Fruit fly (Drosophila melanogaster) whole organism, embryonic: ENCODE data around the gene Rpn9.

Source experiments
- ATbp ChIP-seq: fragments of 200-800 bp; sonication (Bioruptor generic); optimal IDR thresholded peaks from 2 replicates; lab custom pipeline; 2017; ENCODE audit warnings: missing biosample characterization, mild to moderate bottlenecking, missing genetic modification characterization, missing genetic modification reagents
- Atf-2 ChIP-seq: fragments of 200-800 bp; sonication (Bioruptor generic); optimal IDR thresholded peaks from 2 replicates; lab custom pipeline; 2016; ENCODE audit warnings: missing biosample characterization, missing genetic modification characterization
- CG10321 ChIP-seq: fragments of 200-800 bp; sonication (Bioruptor generic); IDR thresholded peaks from 2 replicates; pipeline ENCODE4 v1.3.6; 2022; ENCODE audit warnings: missing biosample characterization, missing genetic modification characterization
- CG10431 ChIP-seq: fragments of 200-800 bp; sonication (Bioruptor generic); optimal IDR thresholded peaks from 3 replicates; lab custom pipeline; 2018; ENCODE audit warnings: missing biosample characterization, mild to moderate bottlenecking, missing genetic modification characterization
- CG11560 ChIP-seq: fragments of 200-800 bp; sonication (Bioruptor generic); IDR thresholded peaks from 3 replicates; pipeline ENCODE4 v1.3.6; 2022; ENCODE audit warnings: missing biosample characterization, missing genetic modification characterization
- CG12659 ChIP-seq: fragments of 200-800 bp; sonication (Bioruptor generic); optimal IDR thresholded peaks from 3 replicates; lab custom pipeline; 2017; ENCODE audit warnings: mild to moderate bottlenecking, missing biosample characterization, missing genetic modification reagents, missing genetic modification characterization
- CG13123 ChIP-seq: fragments of 200-800 bp; sonication (Bioruptor generic); optimal IDR thresholded peaks from 2 replicates; lab custom pipeline; 2016; ENCODE audit warnings: missing biosample characterization, missing genetic modification characterization
- CG13287 ChIP-seq: fragments of 200-800 bp; sonication (Bioruptor generic); IDR thresholded peaks from 2 replicates; pipeline ENCODE4 v1.3.6; 2022; ENCODE audit warnings: missing biosample characterization, missing genetic modification characterization; ENCODE audit not compliant: partially characterized antibody
- CG1647 ChIP-seq: fragments of 200-800 bp; sonication (Bioruptor generic); optimal IDR thresholded peaks from 3 replicates; lab custom pipeline; 2016; ENCODE audit warnings: missing biosample characterization, missing genetic modification characterization
- CG16813 ChIP-seq: fragments of 200-800 bp; sonication (Bioruptor generic); IDR thresholded peaks from 3 replicates; pipeline ENCODE4 v1.3.6; 2022; ENCODE audit warnings: missing biosample characterization, missing genetic modification characterization; ENCODE audit not compliant: partially characterized antibody
- CG16863 ChIP-seq: fragments of 200-800 bp; sonication (Bioruptor generic); optimal IDR thresholded peaks from 3 replicates; lab custom pipeline; 2016; ENCODE audit warnings: missing biosample characterization, missing genetic modification characterization
- CG3065 ChIP-seq: fragments of 200-800 bp; sonication (Bioruptor generic); optimal IDR thresholded peaks from 2 replicates; lab custom pipeline; 2016; ENCODE audit warnings: missing biosample characterization, missing genetic modification characterization
- CG34422 ChIP-seq: fragments of 200-800 bp; sonication (Bioruptor generic); IDR thresholded peaks from 3 replicates; pipeline ENCODE4 v1.3.6; 2022; ENCODE audit warnings: missing biosample characterization, missing genetic modification characterization
- CG3726 ChIP-seq: fragments of 200-800 bp; sonication (Bioruptor generic); IDR thresholded peaks from 3 replicates; pipeline ENCODE4, ENCODE4 v1.3.6; 2022; ENCODE audit warnings: missing biosample characterization, missing genetic modification characterization
- CG6175 ChIP-seq: fragments of 200-800 bp; sonication (Bioruptor generic); IDR thresholded peaks from 3 replicates; pipeline ENCODE4 v1.3.6; 2022; ENCODE audit warnings: missing biosample characterization, missing genetic modification characterization
- CG8765 ChIP-seq: fragments of 200-800 bp; sonication (Bioruptor generic); IDR thresholded peaks from 2 replicates; pipeline ENCODE4 v1.3.6; 2022; ENCODE audit warnings: missing biosample characterization, missing genetic modification characterization
- CHES-1-like ChIP-seq: fragments of 200-800 bp; sonication (Bioruptor generic); optimal IDR thresholded peaks from 2 replicates; lab custom pipeline; 2016; ENCODE audit warnings: missing biosample characterization, missing genetic modification characterization
- D19B ChIP-seq: fragments of 200-800 bp; sonication (Bioruptor generic); optimal IDR thresholded peaks from 2 replicates; lab custom pipeline; 2017; ENCODE audit warnings: missing biosample characterization, mild to moderate bottlenecking, missing genetic modification characterization
- Dip2 ChIP-seq: fragments of 200-800 bp; sonication (Bioruptor generic); IDR thresholded peaks from 2 replicates; pipeline ENCODE4 v1.3.6; 2022; ENCODE audit warnings: missing biosample characterization, missing genetic modification characterization
- Dp ChIP-seq: fragments of 200-800 bp; sonication (Bioruptor generic); optimal IDR thresholded peaks from 2 replicates; lab custom pipeline; 2018; ENCODE audit warnings: missing biosample characterization, mild to moderate bottlenecking, missing genetic modification characterization, moderate library complexity
- ERR ChIP-seq: fragments of 200-800 bp; sonication (Bioruptor generic); optimal IDR thresholded peaks from 2 replicates; lab custom pipeline; 2016; ENCODE audit warnings: missing biosample characterization, missing genetic modification characterization
- Fer1 ChIP-seq: fragments of 200-800 bp; sonication (Bioruptor generic); optimal IDR thresholded peaks from 2 replicates; lab custom pipeline; 2017; ENCODE audit warnings: missing biosample characterization, mild to moderate bottlenecking, missing genetic modification characterization
- HLH4C ChIP-seq: fragments of 200-800 bp; sonication (Bioruptor generic); IDR thresholded peaks from 3 replicates; pipeline ENCODE4 v1.3.6; 2022; ENCODE audit warnings: missing biosample characterization, missing genetic modification characterization; ENCODE audit not compliant: partially characterized antibody
- Hr39 ChIP-seq: fragments of >200 bp; optimal IDR thresholded peaks from 2 replicates; lab custom pipeline; 2017
- Meics ChIP-seq: fragments of 200-800 bp; sonication (Bioruptor generic); optimal IDR thresholded peaks from 2 replicates; lab custom pipeline; 2017; ENCODE audit warnings: missing biosample characterization, mild to moderate bottlenecking, missing genetic modification characterization
- PHDP ChIP-seq: fragments of 200-800 bp; sonication (Bioruptor generic); optimal IDR thresholded peaks from 3 replicates; lab custom pipeline; 2018; ENCODE audit warnings: missing biosample characterization, mild to moderate bottlenecking, missing genetic modification characterization, moderate library complexity
- Side ChIP-seq: fragments of 200-800 bp; sonication (Bioruptor generic); optimal IDR thresholded peaks from 2 replicates; lab custom pipeline; 2016; ENCODE audit warnings: missing biosample characterization, missing genetic modification characterization
- Six4 ChIP-seq: fragments of 200-800 bp; sonication (Bioruptor generic); optimal IDR thresholded peaks from 2 replicates; lab custom pipeline; 2016; ENCODE audit warnings: missing biosample characterization, missing genetic modification characterization
- ato ChIP-seq: fragments of 200-800 bp; sonication (Bioruptor generic); IDR thresholded peaks from 2 replicates; pipeline ENCODE4 v1.3.6; 2022; ENCODE audit warnings: missing biosample characterization, missing genetic modification characterization; ENCODE audit not compliant: partially characterized antibody
- az2 ChIP-seq: fragments of 200-800 bp; sonication (Bioruptor generic); optimal IDR thresholded peaks from 3 replicates; lab custom pipeline; 2016; ENCODE audit warnings: missing biosample characterization, missing genetic modification characterization
- cg ChIP-seq: fragments of 200-800 bp; sonication (Bioruptor generic); optimal IDR thresholded peaks from 3 replicates; lab custom pipeline; 2019; ENCODE audit warnings: missing biosample characterization, mild to moderate bottlenecking, missing genetic modification characterization, moderate library complexity
- corto ChIP-seq: fragments of 200-800 bp; sonication (Bioruptor generic); optimal IDR thresholded peaks from 2 replicates; lab custom pipeline; 2016; ENCODE audit warnings: missing biosample characterization, mild to moderate bottlenecking, missing genetic modification characterization, moderate library complexity
- da ChIP-seq: fragments of 200-800 bp; sonication (Bioruptor generic); optimal IDR thresholded peaks from 2 replicates; lab custom pipeline; 2016; ENCODE audit warnings: missing biosample characterization, missing genetic modification characterization
- disco-r ChIP-seq: fragments of 200-800 bp; sonication (Bioruptor generic); optimal IDR thresholded peaks from 2 replicates; lab custom pipeline; 2016; ENCODE audit warnings: missing biosample characterization, missing genetic modification characterization
- ems ChIP-seq: fragments of 200-800 bp; sonication (Bioruptor generic); optimal IDR thresholded peaks from 3 replicates; lab custom pipeline; 2016; ENCODE audit warnings: missing biosample characterization, missing genetic modification characterization
- exex ChIP-seq: fragments of 200-800 bp; sonication (Bioruptor generic); optimal IDR thresholded peaks from 4 replicates; lab custom pipeline; 2018; ENCODE audit warnings: missing biosample characterization, mild to moderate bottlenecking, missing genetic modification characterization, moderate library complexity
- grn ChIP-seq: fragments of 200-800 bp; sonication (Bioruptor generic); optimal IDR thresholded peaks from 3 replicates; lab custom pipeline; 2017; ENCODE audit warnings: missing biosample characterization, missing genetic modification characterization
- gsb ChIP-seq: fragments of 200-800 bp; sonication (Bioruptor generic); IDR thresholded peaks from 2 replicates; pipeline ENCODE4 v1.3.6; 2022; ENCODE audit warnings: missing biosample characterization, missing genetic modification characterization
- jigr1 ChIP-seq: fragments of 200-800 bp; sonication (Bioruptor generic); IDR thresholded peaks from 3 replicates; pipeline ENCODE4 v1.3.6; 2022; ENCODE audit warnings: missing biosample characterization, missing genetic modification characterization
- jumu ChIP-seq: fragments of 200-800 bp; sonication (Bioruptor generic); optimal IDR thresholded peaks from 3 replicates; lab custom pipeline; 2016; ENCODE audit warnings: missing biosample characterization, missing genetic modification characterization
- lola ChIP-seq, 3 experiments: fragments of >200 bp in 2 of 3; fragments of 200-800 bp in 1 of 3; sonication (Bioruptor generic) in 1 of 3; optimal IDR thresholded peaks; 2 replicates each; lab custom pipeline; 2017 to 2019; ENCODE audit warnings: missing biosample characterization in 3 of 3, missing genetic modification characterization in 3 of 3, mild to moderate bottlenecking in 1 of 3, moderate library complexity in 1 of 3
- nerfin-1 ChIP-seq: fragments of 200-800 bp; sonication (Bioruptor generic); optimal IDR thresholded peaks from 3 replicates; lab custom pipeline; 2019; ENCODE audit warnings: missing biosample characterization, mild to moderate bottlenecking, missing genetic modification characterization, moderate library complexity
- otp ChIP-seq: fragments of 200-800 bp; sonication (Bioruptor generic); IDR thresholded peaks from 3 replicates; pipeline ENCODE4, ENCODE4 v1.3.6; 2022; ENCODE audit warnings: missing biosample characterization, missing genetic modification characterization
- pb ChIP-seq: fragments of 200-800 bp; sonication (Bioruptor generic); optimal IDR thresholded peaks from 3 replicates; lab custom pipeline; 2016; ENCODE audit warnings: missing biosample characterization, missing genetic modification characterization
- phol ChIP-seq: fragments of 200-800 bp; sonication (Bioruptor generic); optimal IDR thresholded peaks from 3 replicates; lab custom pipeline; 2018; ENCODE audit warnings: missing biosample characterization, mild to moderate bottlenecking, missing genetic modification characterization, moderate library complexity
- ranshi ChIP-seq: fragments of 200-800 bp; sonication (Bioruptor generic); IDR thresholded peaks from 2 replicates; pipeline ENCODE4 v1.3.6; 2022; ENCODE audit warnings: missing biosample characterization, missing genetic modification characterization
- tio ChIP-seq: fragments of 200-800 bp; sonication (Bioruptor generic); optimal IDR thresholded peaks from 2 replicates; lab custom pipeline; 2017; ENCODE audit warnings: missing biosample characterization, missing genetic modification characterization, inconsistent platforms
- tna ChIP-seq: fragments of 200-800 bp; sonication (Bioruptor generic); IDR thresholded peaks from 2 replicates; pipeline ENCODE4 v1.3.6; 2022; ENCODE audit warnings: missing biosample characterization, missing genetic modification characterization; ENCODE audit not compliant: partially characterized antibody
- toy ChIP-seq: fragments of 200-800 bp; sonication (Bioruptor generic); IDR thresholded peaks from 2 replicates; pipeline ENCODE4 v1.3.6; 2022; ENCODE audit warnings: missing biosample characterization, missing genetic modification characterization
- vfl ChIP-seq: fragments of 200-800 bp; sonication (Bioruptor generic); optimal IDR thresholded peaks from 2 replicates; lab custom pipeline; 2016; ENCODE audit warnings: missing biosample characterization, missing genetic modification characterization

Rpn9 gene

DNA sequence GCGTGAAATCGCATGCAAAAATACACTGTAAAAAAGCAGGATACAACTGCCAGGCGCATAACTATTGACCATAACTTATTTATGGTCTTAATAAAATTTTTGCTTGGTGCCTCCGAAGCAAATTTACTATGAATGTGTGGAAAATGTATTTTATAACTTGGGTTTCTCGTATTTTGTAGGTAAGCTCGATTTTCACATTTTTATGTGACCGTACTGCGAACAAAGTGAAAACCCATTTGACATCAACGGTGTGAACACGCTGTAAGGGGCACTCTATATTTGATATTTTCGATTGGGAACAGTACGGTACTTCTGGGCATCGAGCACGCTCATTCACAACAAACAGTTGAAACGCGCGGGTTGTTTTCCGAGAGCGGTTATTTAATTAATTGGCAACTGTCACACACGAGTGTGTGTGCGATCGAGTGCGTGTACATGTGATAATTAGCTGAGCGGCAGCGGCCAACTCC, 48.2 kb upstream of the Rpn9 start, which contains the start of the genes Nup98-96 and mbc (continued):
- TF ChIP-seq CG34422 (GFP tag; lab: Robert Waterston, UW) (peak; percentile 86), Six4 (peak; percentile 67), Dip2 (no peak), otp (GFP tag; lab: Robert Waterston, UW) (peak; percentile 81), CG1647 (GFP tag; lab: Kevin White, UChicago) (peak; percentile 89), CHES-1-like (GFP tag; lab: Kevin White, UChicago) (peak; percentile 94), HLH4C (GFP tag; lab: Robert Waterston, UW) (peak; percentile 54; the same call in 2 of the 3 replicates), CG6175 (GFP tag; lab: Robert Waterston, UW) (peak; percentile 43; the same call in 1 of the 3 replicates), CG11560 (tag; lab: Robert Waterston, UW) (peak; percentile 81), jigr1 (GFP tag; lab: Robert Waterston, UW) (peak; percentile 62; the same call in 1 of the 3 replicates), CG3065 (GFP tag; lab: Kevin White, UChicago) (peak; percentile 77), CG16863 (GFP tag; lab: Kevin White, UChicago) (peak; percentile 89), tio (GFP tag; lab: Kevin White, UChicago) (no peak), Atf-2 (GFP tag; lab: Kevin White, UChicago) (peak; percentile 87), Hr39 (lab: Kevin White, UChicago) (no peak), CG10321 (0 out of 2 replicates have a peak, but pooled peaks have one; percentile 9), CG10431 (GFP tag; lab: Kevin White, UChicago) (no peak), Meics (peak; percentile 79), grn (peak; percentile 3), Dp (GFP tag; lab: Kevin White, UChicago) (peak; percentile 49), pb (GFP tag; lab: Kevin White, UChicago) (peak; percentile 76), ERR (GFP tag; lab: Kevin White, UChicago) (peak; percentile 65), corto (GFP tag; lab: Kevin White, UChicago) (no peak), phol (peak; percentile 93), ATbp (peak; percentile 48), toy (peak; percentile 14; the same call in 1 of the 2 replicates), D19B (GFP tag; lab: Kevin White, UChicago) (peak; percentile 48), az2 (peak; percentile 86), Fer1 (peak; percentile 59), tna (GFP tag; lab: Robert Waterston, UW) (no peak), PHDP (peak; percentile 80), CG3726 (GFP tag; lab: Robert Waterston, UW) (peak; percentile 75; the same call in 2 of the 3 replicates), ranshi (GFP tag; lab: Robert Waterston, UW) (peak; percentile 84), jumu (peak; percentile 94), vfl (GFP tag; lab: Kevin White, UChicago) (peak; percentile 62), CG12659 (GFP tag; lab: Kevin White, UChicago) (peak; percentile 90), nerfin-1 (tag; lab: Kevin White, UChicago) (peak; percentile 72), ato (0 out of 2 replicates have a peak, but pooled peaks have one; percentile 65), disco-r (GFP tag; lab: Kevin White, UChicago) (peak; percentile 72), da (GFP tag; lab: Kevin White, UChicago) (peak; percentile 77), lola (GFP tag; optimal IDR thresholded peaks at IDR 0.05; lab: Kevin White, UChicago) (peak in 2 of 3 experiments; percentile 84 to 96), ems (GFP tag; lab: Kevin White, UChicago) (peak; percentile 83), CG16813 (GFP tag; lab: Robert Waterston, UW) (no peak; the same call in 2 of the 3 replicates), cg (GFP tag; lab: Kevin White, UChicago) (peak; percentile 78), Side (GFP tag; lab: Kevin White, UChicago) (peak; percentile 89), CG8765 (GFP tag; lab: Robert Waterston, UW) (peak; percentile 84), exex (tag; lab: Kevin White, UChicago) (peak; percentile 66), gsb (GFP tag; lab: Robert Waterston, UW) (0 out of 2 replicates have a peak, but pooled peaks have one; percentile 28), CG13287 (GFP tag; lab: Robert Waterston, UW) (0 out of 2 replicates have a peak, but pooled peaks have one; percentile 36), CG13123 (GFP tag; lab: Kevin White, UChicago) (peak; percentile 34)
